Fruit fly (Drosophila melanogaster) whole organism, embryonic: ENCODE data around the gene Ac13E.

Experiments
- Ada2b ChIP-seq: fragments of 200-800 bp; sonication (Bioruptor generic); IDR thresholded peaks from 2 replicates; pipeline ENCODE4 v1.3.6; 2022; ENCODE audit warnings: missing biosample characterization, missing genetic modification characterization
- Awh ChIP-seq: fragments of 200-800 bp; sonication (Bioruptor generic); IDR thresholded peaks from 2 replicates; pipeline ENCODE4, ENCODE4 v1.3.6; 2022; ENCODE audit warnings: missing biosample characterization, missing genetic modification characterization
- Bgb ChIP-seq: fragments of 200-800 bp; sonication (Bioruptor generic); IDR thresholded peaks from 2 replicates; pipeline ENCODE4 v1.3.6; 2022; ENCODE audit warnings: missing biosample characterization, missing genetic modification characterization; ENCODE audit not compliant: partially characterized antibody
- CG11560 ChIP-seq: fragments of 200-800 bp; sonication (Bioruptor generic); IDR thresholded peaks from 3 replicates; pipeline ENCODE4 v1.3.6; 2022; ENCODE audit warnings: missing biosample characterization, missing genetic modification characterization
- CG11696 ChIP-seq: fragments of 200-800 bp; sonication (Bioruptor generic); IDR thresholded peaks from 2 replicates; pipeline ENCODE4 v1.3.6; 2022; ENCODE audit warnings: missing biosample characterization, missing genetic modification characterization
- CG14965 ChIP-seq: fragments of 200-800 bp; sonication (Bioruptor generic); optimal IDR thresholded peaks from 2 replicates; lab custom pipeline; 2016; ENCODE audit warnings: missing biosample characterization, missing genetic modification characterization, borderline replicate concordance
- CG1529 ChIP-seq: fragments of 200-800 bp; sonication (Bioruptor generic); optimal IDR thresholded peaks from 3 replicates; lab custom pipeline; 2018; ENCODE audit warnings: missing biosample characterization, missing genetic modification characterization
- CG1603 ChIP-seq: fragments of 200-800 bp; sonication (Bioruptor generic); optimal IDR thresholded peaks from 2 replicates; lab custom pipeline; 2019; ENCODE audit warnings: missing biosample characterization, mild to moderate bottlenecking, missing genetic modification characterization, moderate library complexity
- CG16779 ChIP-seq: fragments of 200-800 bp; sonication (Bioruptor generic); IDR thresholded peaks from 2 replicates; pipeline ENCODE4 v1.3.6; 2022; ENCODE audit warnings: missing biosample characterization, missing genetic modification characterization
- CG18476 ChIP-seq: fragments of 200-800 bp; sonication (Bioruptor generic); optimal IDR thresholded peaks from 2 replicates; lab custom pipeline; 2016; ENCODE audit warnings: missing biosample characterization, mild to moderate bottlenecking, missing genetic modification characterization
- CG18599 ChIP-seq: fragments of 200-800 bp; sonication (Bioruptor generic); optimal IDR thresholded peaks from 3 replicates; lab custom pipeline; 2017; ENCODE audit warnings: missing biosample characterization, missing genetic modification characterization, mild to moderate bottlenecking, moderate library complexity, missing genetic modification reagents
- CG2199 ChIP-seq: fragments of 200-800 bp; sonication (Bioruptor generic); IDR thresholded peaks from 3 replicates; pipeline ENCODE4 v1.3.6; 2022; ENCODE audit warnings: missing biosample characterization, missing genetic modification characterization
- CG31365 ChIP-seq: fragments of 200-800 bp; sonication (Bioruptor generic); optimal IDR thresholded peaks from 2 replicates; lab custom pipeline; 2018; ENCODE audit warnings: missing biosample characterization, mild to moderate bottlenecking, missing genetic modification characterization
- CG32532 ChIP-seq: fragments of 200-800 bp; sonication (Bioruptor generic); IDR thresholded peaks from 2 replicates; pipeline ENCODE4 v1.3.6; 2022; ENCODE audit warnings: missing biosample characterization, missing genetic modification characterization
- CG3407 ChIP-seq: fragments of 200-800 bp; sonication (Bioruptor generic); optimal IDR thresholded peaks from 2 replicates; lab custom pipeline; 2018; ENCODE audit warnings: missing biosample characterization, mild to moderate bottlenecking, missing genetic modification characterization
- CG3838 ChIP-seq: fragments of 200-800 bp; sonication (Bioruptor generic); optimal IDR thresholded peaks from 3 replicates; lab custom pipeline; 2016; ENCODE audit warnings: missing biosample characterization, missing genetic modification characterization
- CG42726 ChIP-seq: fragments of 200-800 bp; sonication (Bioruptor generic); IDR thresholded peaks from 2 replicates; pipeline ENCODE4 v1.3.6; 2022; ENCODE audit warnings: missing biosample characterization, missing genetic modification characterization; ENCODE audit not compliant: partially characterized antibody
- CG6654 ChIP-seq: fragments of 200-800 bp; sonication (Bioruptor generic); optimal IDR thresholded peaks from 2 replicates; lab custom pipeline; 2017; ENCODE audit warnings: missing biosample characterization, mild to moderate bottlenecking, missing genetic modification characterization
- CG6689 ChIP-seq: fragments of 200-800 bp; sonication (Bioruptor generic); IDR thresholded peaks from 2 replicates; pipeline ENCODE4 v1.3.6; 2022; ENCODE audit warnings: missing biosample characterization, missing genetic modification characterization
- CG8089 ChIP-seq: fragments of 200-800 bp; sonication (Bioruptor generic); optimal IDR thresholded peaks from 3 replicates; lab custom pipeline; 2016; ENCODE audit warnings: missing biosample characterization, missing genetic modification characterization
- CG8765 ChIP-seq: fragments of 200-800 bp; sonication (Bioruptor generic); IDR thresholded peaks from 2 replicates; pipeline ENCODE4 v1.3.6; 2022; ENCODE audit warnings: missing biosample characterization, missing genetic modification characterization
- CG9215 ChIP-seq: fragments of 200-800 bp; sonication (Bioruptor generic); IDR thresholded peaks from 2 replicates; pipeline ENCODE4 v1.3.6; 2022; ENCODE audit warnings: missing biosample characterization, missing genetic modification characterization
- Fer1 ChIP-seq: fragments of 200-800 bp; sonication (Bioruptor generic); optimal IDR thresholded peaks from 2 replicates; lab custom pipeline; 2017; ENCODE audit warnings: missing biosample characterization, mild to moderate bottlenecking, missing genetic modification characterization
- Gsc ChIP-seq: fragments of 200-800 bp; sonication (Bioruptor generic); IDR thresholded peaks from 2 replicates; pipeline ENCODE4 v1.3.6; 2022; ENCODE audit warnings: missing biosample characterization, missing genetic modification characterization
- Hr3 ChIP-seq: fragments of 200-800 bp; sonication (Bioruptor generic); optimal IDR thresholded peaks from 3 replicates; lab custom pipeline; 2016; ENCODE audit warnings: missing biosample characterization, missing genetic modification characterization
- Hr78 ChIP-seq, 2 experiments: fragments of 200-800 bp in 1 of 2; fragments of >200 bp in 1 of 2; sonication (Bioruptor generic) in 1 of 2; optimal IDR thresholded peaks; 2 replicates each; lab custom pipeline; 2017 to 2019; ENCODE audit warnings: missing biosample characterization in 2 of 2, missing genetic modification characterization in 2 of 2, mild to moderate bottlenecking in 1 of 2, moderate library complexity in 1 of 2
- MTF-1 ChIP-seq: fragments of 200-800 bp; sonication (Bioruptor generic); optimal IDR thresholded peaks from 2 replicates; lab custom pipeline; 2018; ENCODE audit warnings: missing biosample characterization, mild to moderate bottlenecking, missing genetic modification characterization, borderline replicate concordance
- Myb ChIP-seq: fragments of 200-800 bp; sonication (Bioruptor generic); optimal IDR thresholded peaks from 2 replicates; lab custom pipeline; 2016; ENCODE audit warnings: missing biosample characterization, missing genetic modification characterization
- Nf-YA ChIP-seq: fragments of 200-800 bp; sonication (Bioruptor generic); IDR thresholded peaks from 2 replicates; pipeline ENCODE4 v1.3.6; 2022; ENCODE audit warnings: missing biosample characterization, missing genetic modification characterization
- Rx ChIP-seq: fragments of 200-800 bp; sonication (Bioruptor generic); IDR thresholded peaks from 2 replicates; pipeline ENCODE4 v1.3.6; 2022; ENCODE audit warnings: missing biosample characterization, missing genetic modification characterization
- Sox102F ChIP-seq: fragments of 200-800 bp; sonication (Bioruptor generic); optimal IDR thresholded peaks from 2 replicates; lab custom pipeline; 2018; ENCODE audit warnings: missing biosample characterization, mild to moderate bottlenecking, missing genetic modification characterization, moderate library complexity
- Ssrp ChIP-seq: fragments of 200-800 bp; sonication (Bioruptor generic); optimal IDR thresholded peaks from 2 replicates; lab custom pipeline; 2018; ENCODE audit warnings: missing biosample characterization, mild to moderate bottlenecking, missing genetic modification characterization, moderate library complexity
- Trl ChIP-seq, 3 experiments: fragments of >200 bp in 2 of 3; fragments of 200-800 bp in 1 of 3; sonication (Bioruptor generic) in 1 of 3; optimal IDR thresholded peaks; 2 replicates in 1 of 3; 3 replicates in 2 of 3; lab custom pipeline; 2016 to 2017; ENCODE audit warnings: missing biosample characterization in 1 of 3, missing genetic modification characterization in 1 of 3
- ato ChIP-seq: fragments of 200-800 bp; sonication (Bioruptor generic); IDR thresholded peaks from 2 replicates; pipeline ENCODE4 v1.3.6; 2022; ENCODE audit warnings: missing biosample characterization, missing genetic modification characterization; ENCODE audit not compliant: partially characterized antibody
- cg ChIP-seq: fragments of 200-800 bp; sonication (Bioruptor generic); optimal IDR thresholded peaks from 3 replicates; lab custom pipeline; 2019; ENCODE audit warnings: missing biosample characterization, mild to moderate bottlenecking, missing genetic modification characterization, moderate library complexity
- gt ChIP-seq: fragments of 200-800 bp; sonication (Bioruptor generic); IDR thresholded peaks from 2 replicates; pipeline ENCODE4 v1.3.6; 2022; ENCODE audit warnings: missing biosample characterization, missing genetic modification characterization
- ind ChIP-seq: fragments of 200-800 bp; sonication (Bioruptor generic); optimal IDR thresholded peaks from 3 replicates; lab custom pipeline; 2016; ENCODE audit warnings: missing biosample characterization, missing genetic modification characterization
- maf-S ChIP-seq: fragments of 200-800 bp; sonication (Bioruptor generic); optimal IDR thresholded peaks from 2 replicates; lab custom pipeline; 2016; ENCODE audit warnings: missing biosample characterization, missing genetic modification characterization
- mam ChIP-seq: fragments of 200-800 bp; sonication (Bioruptor generic); optimal IDR thresholded peaks from 3 replicates; lab custom pipeline; 2016; ENCODE audit warnings: missing biosample characterization, missing genetic modification characterization
- nerfin-1 ChIP-seq: fragments of 200-800 bp; sonication (Bioruptor generic); optimal IDR thresholded peaks from 3 replicates; lab custom pipeline; 2019; ENCODE audit warnings: missing biosample characterization, mild to moderate bottlenecking, missing genetic modification characterization, moderate library complexity
- odd ChIP-seq: fragments of 200-800 bp; sonication (Bioruptor generic); optimal IDR thresholded peaks from 2 replicates; lab custom pipeline; 2017; ENCODE audit warnings: missing biosample characterization, mild to moderate bottlenecking, missing genetic modification characterization
- sc ChIP-seq, 3 experiments: fragments of >200 bp in 2 of 3; fragments of 200-800 bp in 1 of 3; sonication (Bioruptor generic) in 1 of 3; optimal IDR thresholded peaks; 2 replicates in 2 of 3; 3 replicates in 1 of 3; lab custom pipeline; 2017; ENCODE audit warnings: mild to moderate bottlenecking in 1 of 3, missing biosample characterization in 1 of 3, missing genetic modification characterization in 1 of 3, missing genetic modification reagents in 1 of 3
- sens ChIP-seq: fragments of 200-800 bp; sonication (Bioruptor generic); peaks from one replicate; lab custom pipeline; 2016; ENCODE audit warnings: missing biosample characterization, missing genetic modification characterization
- seq ChIP-seq: fragments of 200-800 bp; sonication (Bioruptor generic); IDR thresholded peaks from 2 replicates; pipeline ENCODE4 v1.3.6; 2022; ENCODE audit warnings: missing biosample characterization, missing genetic modification characterization
- slp2 ChIP-seq: fragments of 200-800 bp; sonication (Bioruptor generic); optimal IDR thresholded peaks from 2 replicates; lab custom pipeline; 2016; ENCODE audit warnings: missing biosample characterization, missing genetic modification characterization
- so ChIP-seq: fragments of 200-800 bp; sonication (Bioruptor generic); IDR thresholded peaks from 3 replicates; pipeline ENCODE4 v1.3.6; 2022; ENCODE audit warnings: missing biosample characterization, missing genetic modification characterization
- stwl ChIP-seq: fragments of 200-800 bp; sonication (Bioruptor generic); optimal IDR thresholded peaks from 3 replicates; lab custom pipeline; 2018; ENCODE audit warnings: missing biosample characterization, mild to moderate bottlenecking, missing genetic modification characterization, moderate library complexity
- wdn ChIP-seq: fragments of 200-800 bp; sonication (Bioruptor generic); IDR thresholded peaks from 2 replicates; pipeline ENCODE4 v1.3.6; 2022; ENCODE audit warnings: missing biosample characterization, missing genetic modification characterization

The Ac13E gene

DNA sequence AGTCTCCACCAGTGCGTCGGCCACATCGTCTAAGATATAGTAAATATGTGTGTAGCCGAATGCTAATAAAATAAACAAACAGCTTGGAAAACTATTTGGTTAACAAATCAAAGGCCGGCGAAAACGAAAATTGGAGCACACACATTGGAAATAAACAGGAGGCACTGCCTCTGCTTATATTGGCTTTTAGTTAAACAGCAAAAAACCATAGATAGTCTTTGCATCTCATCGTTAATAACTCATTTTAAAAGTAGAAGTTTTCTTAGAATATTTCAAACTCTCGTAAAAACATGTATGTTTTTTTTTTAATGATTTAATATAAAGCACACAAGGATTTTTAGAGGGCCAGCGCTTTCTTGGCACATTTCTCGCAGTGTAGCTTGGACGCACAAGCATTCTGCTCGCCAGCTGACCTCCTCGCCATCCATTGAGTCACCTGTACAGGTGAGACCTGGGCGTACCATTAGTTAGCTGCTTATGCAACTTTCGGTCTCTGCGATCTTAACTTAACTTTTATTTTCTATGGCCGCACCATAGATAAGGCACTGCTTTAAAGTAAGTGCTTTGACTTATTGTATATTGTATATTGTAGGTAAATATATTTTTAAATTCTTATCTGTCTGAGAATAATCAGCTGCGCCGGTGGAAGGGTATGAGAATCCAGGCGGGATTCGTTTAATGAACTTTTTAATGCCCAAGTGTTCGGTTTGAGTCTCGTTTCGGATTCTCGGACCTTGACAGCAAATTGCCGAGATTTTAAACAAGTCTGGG is 37.8 kb upstream of the Ac13E start (continued):
- TF ChIP-seq CG42726 (GFP tag; lab: Robert Waterston, UW) (no peak), stwl (no peak), CG31365 (tag; lab: Kevin White, UChicago) (no peak), Awh (GFP tag; lab: Robert Waterston, UW) (peak; percentile 45; the same call in 1 of the 2 replicates), Rx (no peak), CG18599 (GFP tag; lab: Kevin White, UChicago) (peak; percentile 60), nerfin-1 (peak; percentile 17), mam (peak; percentile 1), gt (GFP tag; lab: Robert Waterston, UW) (no peak), Myb (GFP tag; lab: Kevin White, UChicago) (peak; percentile 4), Ada2b (peak; percentile 29; the same call in 1 of the 2 replicates), Bgb (GFP tag; lab: Robert Waterston, UW) (no peak), CG2199 (no peak), CG32532 (peak; percentile 45; the same call in 1 of the 2 replicates), Trl (optimal IDR thresholded peaks at IDR 0.05; lab: Kevin White, UChicago) (no peak), Trl (GFP tag; optimal IDR thresholded peaks at IDR 0.05; lab: Kevin White, UChicago) (no peak), Hr3 (GFP tag; lab: Kevin White, UChicago) (peak; percentile 28), maf-S (GFP tag; lab: Kevin White, UChicago) (no peak), CG9215 (GFP tag; lab: Robert Waterston, UW) (peak; percentile 74), CG8089 (GFP tag; lab: Kevin White, UChicago) (peak; percentile 6), seq (GFP tag; lab: Robert Waterston, UW) (0 out of 2 replicates have a peak, but pooled peaks have one; percentile 27), Ssrp (tag; lab: Kevin White, UChicago) (peak; percentile 16), Nf-YA (GFP tag; lab: Robert Waterston, UW) (no peak), ato (no peak), sc (optimal IDR thresholded peaks at IDR 0.05; lab: Kevin White, UChicago) (no peak), sc (GFP tag; optimal IDR thresholded peaks at IDR 0.05; lab: Kevin White, UChicago) (no peak), ind (GFP tag; lab: Kevin White, UChicago) (peak; percentile 33), cg (GFP tag; lab: Kevin White, UChicago) (no peak), Fer1 (GFP tag; lab: Kevin White, UChicago) (peak; percentile 41), CG8765 (GFP tag; lab: Robert Waterston, UW) (no peak), CG6654 (GFP tag; lab: Kevin White, UChicago) (no peak), CG11560 (tag; lab: Robert Waterston, UW) (no peak), CG3838 (GFP tag; lab: Kevin White, UChicago) (peak; percentile 27), odd (GFP tag; lab: Kevin White, UChicago) (no peak), CG11696 (no peak), CG16779 (GFP tag; lab: Robert Waterston, UW) (no peak), slp2 (GFP tag; lab: Kevin White, UChicago) (no peak), Sox102F (GFP tag; lab: Kevin White, UChicago) (peak; percentile 58), CG1529 (GFP tag; lab: Kevin White, UChicago) (peak; percentile 19), MTF-1 (GFP tag; lab: Kevin White, UChicago) (peak; percentile 17), Gsc (GFP tag; lab: Robert Waterston, UW) (no peak), Hr78 (GFP tag; optimal IDR thresholded peaks at IDR 0.05; lab: Kevin White, UChicago) (peak in 1 of 2 experiments; percentile 42), CG1603 (tag; lab: Kevin White, UChicago) (peak; percentile 33), wdn (GFP tag; lab: Robert Waterston, UW) (no peak), CG3407 (peak; percentile 7), CG14965 (GFP tag; lab: Kevin White, UChicago) (no peak), CG18476 (GFP tag; lab: Kevin White, UChicago) (no peak), sens (GFP tag; lab: Kevin White, UChicago) (peak; percentile 82), so (GFP tag; lab: Robert Waterston, UW) (peak; percentile 39; the same call in 1 of the 3 replicates), CG6689 (GFP tag; lab: Robert Waterston, UW) (peak; percentile 52; the same call in 1 of the 2 replicates)
